Worm (Caenorhabditis elegans) whole organism, midembryonic: ENCODE measurements around the gene D1005.5.

Experiments
- T22C8.4 ChIP-seq: fragments of 200-800 bp; sonication (Bioruptor generic); IDR thresholded peaks from 2 replicates; pipeline ENCODE4 v1.3.6; 2022; ENCODE audit warnings: missing genetic modification characterization, missing compliant biosample characterization
- flt-1 ChIP-seq: fragments of 200-800 bp; sonication (Bioruptor generic); IDR thresholded peaks from 2 replicates; pipeline ENCODE4 v1.3.6; 2022; ENCODE audit warnings: missing genetic modification characterization, missing compliant biosample characterization
- klf-2 ChIP-seq: fragments of 200-800 bp; sonication (Bioruptor generic); conservative IDR thresholded peaks from 2 replicates; pipeline ENCODE4 v1.3.6; 2022; ENCODE audit warnings: missing genetic modification reagents, missing genetic modification characterization, missing compliant biosample characterization
- med-1 ChIP-seq: sonication (generic microtip); optimal IDR thresholded peaks from 2 replicates; lab custom pipeline; 2017; ENCODE audit warnings: missing genetic modification characterization, mild to moderate bottlenecking, missing compliant biosample characterization, antibody characterized with exemption, missing genetic modification reagents; ENCODE audit not compliant: insufficient read depth
- tab-1 ChIP-seq: fragments of 200-800 bp; sonication (Bioruptor generic); IDR thresholded peaks from 2 replicates; pipeline ENCODE4 v1.3.6; 2022; ENCODE audit warnings: missing genetic modification characterization, missing compliant biosample characterization

DNA sequence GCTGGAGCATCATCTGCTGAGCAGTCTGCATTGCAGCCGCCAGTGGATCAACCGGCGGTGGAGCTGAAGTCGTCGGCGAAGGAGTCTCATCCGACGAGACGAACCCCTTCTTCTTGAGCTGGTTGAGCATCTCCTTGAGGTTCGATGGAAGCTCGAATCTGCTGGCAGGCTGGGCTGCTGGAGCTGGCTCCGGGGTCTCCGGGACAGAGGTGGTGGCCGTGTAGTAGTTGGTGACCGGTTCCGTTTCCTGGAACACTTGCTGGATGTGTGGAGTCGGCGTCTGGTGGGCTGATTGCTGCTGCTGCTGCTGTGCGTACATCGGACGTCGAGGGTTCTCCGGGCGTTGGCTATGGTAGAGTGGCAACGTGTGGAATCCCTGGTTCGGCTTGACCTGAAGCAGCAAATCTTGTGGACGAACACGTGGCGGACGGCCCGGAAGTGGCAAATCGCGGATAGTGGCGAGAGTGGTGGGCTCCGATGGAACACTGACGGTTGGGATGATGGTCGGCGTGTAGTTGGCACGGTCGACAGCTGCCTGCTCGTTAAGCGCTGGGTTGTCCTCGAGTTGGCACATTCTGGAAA, 31.1 kb downstream of the D1005.5 start:
- TF ChIP-seq flt-1 (no peak), T22C8.4 (GFP tag; lab: Robert Waterston, UW) (no peak), med-1 (GFP tag; lab: Kevin White, UChicago) (peak; percentile 0), klf-2 (GFP tag; lab: Robert Waterston, UW) (no peak), tab-1 (GFP tag; lab: Robert Waterston, UW) (no peak)
